Fruit fly (Drosophila melanogaster) whole organism, embryonic: ENCODE measurements around the gene CG5079.

Experiments used
- Atf3 ChIP-seq: fragments of 200-800 bp; sonication (Bioruptor generic); optimal IDR thresholded peaks from 3 replicates; lab custom pipeline; 2016; ENCODE audit warnings: missing biosample characterization, missing genetic modification characterization
- CG10209 ChIP-seq: fragments of 200-800 bp; sonication (Bioruptor generic); optimal IDR thresholded peaks from 3 replicates; lab custom pipeline; 2017; ENCODE audit warnings: missing biosample characterization, mild to moderate bottlenecking, missing genetic modification characterization, missing genetic modification reagents
- CG10366 ChIP-seq: fragments of 200-800 bp; sonication (Bioruptor generic); IDR thresholded peaks from 2 replicates; pipeline ENCODE4 v1.3.6; 2022; ENCODE audit warnings: missing biosample characterization, missing genetic modification characterization
- CG10959 ChIP-seq: fragments of 200-800 bp; sonication (Bioruptor generic); IDR thresholded peaks from 2 replicates; pipeline ENCODE4 v1.3.6; 2022; ENCODE audit warnings: missing biosample characterization, missing genetic modification characterization
- CG11085 ChIP-seq: fragments of 200-800 bp; sonication (Bioruptor generic); IDR thresholded peaks from 2 replicates; pipeline ENCODE4 v1.3.6; 2022; ENCODE audit warnings: missing biosample characterization, missing genetic modification characterization
- CG12219 ChIP-seq: fragments of 200-800 bp; sonication (Bioruptor generic); optimal IDR thresholded peaks from 3 replicates; lab custom pipeline; 2018; ENCODE audit warnings: missing biosample characterization, mild to moderate bottlenecking, missing genetic modification characterization
- CG12299 ChIP-seq: fragments of 200-800 bp; sonication (Bioruptor generic); optimal IDR thresholded peaks from 2 replicates; lab custom pipeline; 2018; ENCODE audit warnings: missing biosample characterization, mild to moderate bottlenecking, missing genetic modification characterization
- CG1233 ChIP-seq: fragments of 200-800 bp; sonication (Bioruptor generic); optimal IDR thresholded peaks from 4 replicates; lab custom pipeline; 2018; ENCODE audit warnings: missing biosample characterization, mild to moderate bottlenecking, missing genetic modification characterization
- CG15514 ChIP-seq: fragments of 200-800 bp; sonication (Bioruptor generic); optimal IDR thresholded peaks from 3 replicates; lab custom pipeline; 2017; ENCODE audit warnings: missing biosample characterization, missing genetic modification characterization, mild to moderate bottlenecking, moderate library complexity, missing genetic modification reagents
- CG1602 ChIP-seq: fragments of 200-800 bp; sonication (Bioruptor generic); optimal IDR thresholded peaks from 3 replicates; lab custom pipeline; 2016; ENCODE audit warnings: missing biosample characterization, missing genetic modification characterization
- CG1647 ChIP-seq: fragments of 200-800 bp; sonication (Bioruptor generic); optimal IDR thresholded peaks from 3 replicates; lab custom pipeline; 2016; ENCODE audit warnings: missing biosample characterization, missing genetic modification characterization
- CG17359 ChIP-seq: fragments of 200-800 bp; sonication (Bioruptor generic); optimal IDR thresholded peaks from 3 replicates; lab custom pipeline; 2018; ENCODE audit warnings: missing biosample characterization, mild to moderate bottlenecking, missing genetic modification characterization, moderate library complexity
- CG17802 ChIP-seq: fragments of 200-800 bp; sonication (Bioruptor generic); optimal IDR thresholded peaks from 2 replicates; lab custom pipeline; 2018; ENCODE audit warnings: missing biosample characterization, mild to moderate bottlenecking, missing genetic modification characterization, moderate library complexity
- CG31388 ChIP-seq: fragments of 200-800 bp; sonication (Bioruptor generic); optimal IDR thresholded peaks from 2 replicates; lab custom pipeline; 2016; ENCODE audit warnings: missing biosample characterization, missing genetic modification characterization
- CG4707 ChIP-seq: fragments of 200-800 bp; sonication (Bioruptor generic); optimal IDR thresholded peaks from 2 replicates; lab custom pipeline; 2018; ENCODE audit warnings: missing biosample characterization, mild to moderate bottlenecking, missing genetic modification characterization, moderate library complexity
- CG5245 ChIP-seq: fragments of 200-800 bp; sonication (Bioruptor generic); optimal IDR thresholded peaks from 3 replicates; lab custom pipeline; 2016; ENCODE audit warnings: missing biosample characterization, missing genetic modification characterization
- CG7357 ChIP-seq: fragments of 200-800 bp; sonication (Bioruptor generic); IDR thresholded peaks from 3 replicates; pipeline ENCODE4 v1.3.6; 2022; ENCODE audit warnings: missing biosample characterization, missing genetic modification characterization
- CG7556 ChIP-seq: fragments of 200-800 bp; sonication (Bioruptor generic); optimal IDR thresholded peaks from 2 replicates; lab custom pipeline; 2017; ENCODE audit warnings: missing biosample characterization, mild to moderate bottlenecking, missing genetic modification characterization
- CG7963 ChIP-seq: fragments of 200-800 bp; sonication (Bioruptor generic); IDR thresholded peaks from 3 replicates; pipeline ENCODE4 v1.3.6; 2022; ENCODE audit warnings: missing biosample characterization, missing genetic modification characterization; ENCODE audit not compliant: partially characterized antibody
- CG9215 ChIP-seq: fragments of 200-800 bp; sonication (Bioruptor generic); IDR thresholded peaks from 2 replicates; pipeline ENCODE4 v1.3.6; 2022; ENCODE audit warnings: missing biosample characterization, missing genetic modification characterization
- CHES-1-like ChIP-seq: fragments of 200-800 bp; sonication (Bioruptor generic); optimal IDR thresholded peaks from 2 replicates; lab custom pipeline; 2016; ENCODE audit warnings: missing biosample characterization, missing genetic modification characterization
- Dad ChIP-seq: fragments of 200-800 bp; sonication (Bioruptor generic); optimal IDR thresholded peaks from 3 replicates; lab custom pipeline; 2016; ENCODE audit warnings: missing biosample characterization, missing genetic modification characterization
- Dek ChIP-seq: fragments of 200-800 bp; sonication (Bioruptor generic); optimal IDR thresholded peaks from 3 replicates; lab custom pipeline; 2019; ENCODE audit warnings: missing biosample characterization, mild to moderate bottlenecking, missing genetic modification characterization, moderate library complexity
- Dip3 ChIP-seq: fragments of 200-800 bp; sonication (Bioruptor generic); optimal IDR thresholded peaks from 3 replicates; lab custom pipeline; 2016; ENCODE audit warnings: missing biosample characterization, missing genetic modification characterization
- Doc2 ChIP-seq: fragments of 200-800 bp; sonication (Bioruptor generic); IDR thresholded peaks from 2 replicates; pipeline ENCODE4 v1.3.6; 2022; ENCODE audit warnings: missing biosample characterization, missing genetic modification characterization
- Drgx ChIP-seq: fragments of 200-800 bp; sonication (Bioruptor generic); IDR thresholded peaks from 2 replicates; pipeline ENCODE4 v1.3.6; 2022; ENCODE audit warnings: missing biosample characterization, missing genetic modification characterization
- Fer2 ChIP-seq: fragments of 200-800 bp; sonication (Bioruptor generic); optimal IDR thresholded peaks from 2 replicates; lab custom pipeline; 2018; ENCODE audit warnings: missing biosample characterization, mild to moderate bottlenecking, missing genetic modification characterization, moderate library complexity
- HHEX ChIP-seq: fragments of 200-800 bp; sonication (Bioruptor generic); optimal IDR thresholded peaks from 3 replicates; lab custom pipeline; 2017; ENCODE audit warnings: missing biosample characterization, mild to moderate bottlenecking, missing genetic modification characterization, missing genetic modification reagents
- HLH4C ChIP-seq: fragments of 200-800 bp; sonication (Bioruptor generic); IDR thresholded peaks from 3 replicates; pipeline ENCODE4 v1.3.6; 2022; ENCODE audit warnings: missing biosample characterization, missing genetic modification characterization; ENCODE audit not compliant: partially characterized antibody
- Jarid2 ChIP-seq: fragments of 200-800 bp; sonication (Bioruptor generic); optimal IDR thresholded peaks from 3 replicates; lab custom pipeline; 2017; ENCODE audit warnings: mild to moderate bottlenecking, missing biosample characterization, missing genetic modification reagents, missing genetic modification characterization
- Rx ChIP-seq: fragments of 200-800 bp; sonication (Bioruptor generic); IDR thresholded peaks from 2 replicates; pipeline ENCODE4 v1.3.6; 2022; ENCODE audit warnings: missing biosample characterization, missing genetic modification characterization
- Stat92E ChIP-seq, 3 experiments: fragments of >200 bp in 2 of 3; fragments of 200-800 bp in 1 of 3; sonication (Bioruptor generic) in 1 of 3; optimal IDR thresholded peaks; 2 replicates each; lab custom pipeline; 2017 to 2019; ENCODE audit warnings: missing biosample characterization in 3 of 3, missing genetic modification characterization in 3 of 3, mild to moderate bottlenecking in 1 of 3, moderate library complexity in 1 of 3
- Usf ChIP-seq: fragments of 200-800 bp; sonication (Bioruptor generic); optimal IDR thresholded peaks from 2 replicates; lab custom pipeline; 2017; ENCODE audit warnings: missing genotype, missing biosample characterization, missing genetic modification characterization
- Xrp1 ChIP-seq: fragments of 200-800 bp; sonication (Bioruptor generic); IDR thresholded peaks from 2 replicates; pipeline ENCODE4 v1.3.6; 2022; ENCODE audit warnings: missing biosample characterization, missing genetic modification characterization
- YL-1 ChIP-seq: fragments of 200-800 bp; sonication (Bioruptor generic); optimal IDR thresholded peaks from 3 replicates; lab custom pipeline; 2017; ENCODE audit warnings: missing biosample characterization, mild to moderate bottlenecking, missing genetic modification characterization
- abd-A ChIP-seq: fragments of 200-800 bp; sonication (Bioruptor generic); optimal IDR thresholded peaks from 3 replicates; lab custom pipeline; 2019; ENCODE audit warnings: missing biosample characterization, mild to moderate bottlenecking, missing genetic modification characterization, moderate library complexity
- bowl ChIP-seq: fragments of 200-800 bp; sonication (Bioruptor generic); IDR thresholded peaks from 2 replicates; pipeline ENCODE4 v1.3.6; 2022; ENCODE audit warnings: missing biosample characterization, missing genetic modification characterization
- bsh ChIP-seq, 2 experiments: fragments of 200-800 bp; sonication (Bioruptor generic); optimal IDR thresholded peaks; 2 replicates each; lab custom pipeline; 2017 to 2018; ENCODE audit warnings: mild to moderate bottlenecking in 2 of 2, missing biosample characterization in 2 of 2, missing genetic modification characterization in 2 of 2, moderate library complexity in 1 of 2
- crc ChIP-seq: fragments of 200-800 bp; sonication (Bioruptor generic); optimal IDR thresholded peaks from 2 replicates; lab custom pipeline; 2016; ENCODE audit warnings: missing biosample characterization, missing genetic modification characterization
- dm ChIP-seq: fragments of 200-800 bp; sonication (Bioruptor generic); optimal IDR thresholded peaks from 3 replicates; lab custom pipeline; 2016; ENCODE audit warnings: missing biosample characterization, missing genetic modification characterization
- gcm ChIP-seq: fragments of 200-800 bp; sonication (Bioruptor generic); optimal IDR thresholded peaks from 2 replicates; lab custom pipeline; 2019; ENCODE audit warnings: missing biosample characterization, mild to moderate bottlenecking, missing genetic modification characterization, moderate library complexity
- gfzf ChIP-seq: fragments of 200-800 bp; sonication (Bioruptor generic); optimal IDR thresholded peaks from 2 replicates; lab custom pipeline; 2016; ENCODE audit warnings: missing biosample characterization, mild to moderate bottlenecking, missing genetic modification characterization, moderate library complexity
- grau ChIP-seq: fragments of 200-800 bp; optimal IDR thresholded peaks from 3 replicates; lab custom pipeline; 2019; ENCODE audit warnings: missing biosample characterization, mild to moderate bottlenecking, missing genetic modification characterization, moderate library complexity
- gsb-n ChIP-seq: fragments of 200-800 bp; sonication (Bioruptor generic); optimal IDR thresholded peaks from 3 replicates; lab custom pipeline; 2018; ENCODE audit warnings: missing biosample characterization, mild to moderate bottlenecking, missing genetic modification characterization
- rib ChIP-seq: fragments of 200-800 bp; sonication (Bioruptor generic); IDR thresholded peaks from 2 replicates; pipeline ENCODE4 v1.3.6; 2022; ENCODE audit warnings: missing biosample characterization, missing genetic modification characterization
- row ChIP-seq: fragments of 200-800 bp; sonication (Bioruptor generic); IDR thresholded peaks from 3 replicates; pipeline ENCODE4 v1.3.6; 2022; ENCODE audit warnings: missing biosample characterization, missing genetic modification characterization
- run ChIP-seq: fragments of 200-800 bp; sonication (Bioruptor generic); optimal IDR thresholded peaks from 3 replicates; lab custom pipeline; 2018; ENCODE audit warnings: missing biosample characterization, mild to moderate bottlenecking, missing genetic modification characterization
- tgo ChIP-seq: fragments of 200-800 bp; sonication (Bioruptor generic); IDR thresholded peaks from 3 replicates; pipeline ENCODE4 v1.3.6; 2022; ENCODE audit warnings: missing biosample characterization, missing genetic modification characterization
- tna ChIP-seq: fragments of 200-800 bp; sonication (Bioruptor generic); IDR thresholded peaks from 2 replicates; pipeline ENCODE4 v1.3.6; 2022; ENCODE audit warnings: missing biosample characterization, missing genetic modification characterization; ENCODE audit not compliant: partially characterized antibody
- z ChIP-seq: fragments of 200-800 bp; sonication (Bioruptor generic); IDR thresholded peaks from 3 replicates; pipeline ENCODE4 v1.3.6; 2022; ENCODE audit warnings: missing biosample characterization, missing genetic modification characterization

The CG5079 gene

dm6 chr3R:25631079-25631478 lies 17.6 kb downstream of the CG5079 start (continued):
- TF ChIP-seq CG4707 (peak; percentile 17), gsb-n (peak; percentile 41), HLH4C (GFP tag; lab: Robert Waterston, UW) (no peak), CG7556 (GFP tag; lab: Kevin White, UChicago) (peak; percentile 74), z (no peak), bsh (GFP tag; optimal IDR thresholded peaks at IDR 0.05; lab: Kevin White, UChicago) (peak in 1 of 2 experiments; percentile 84), Dad (peak; percentile 36), CG9215 (GFP tag; lab: Robert Waterston, UW) (peak; percentile 42; the same call in 1 of the 2 replicates), run (tag; lab: Kevin White, UChicago) (peak; percentile 48), CG12299 (tag; lab: Kevin White, UChicago) (no peak), Atf3 (GFP tag; lab: Kevin White, UChicago) (peak; percentile 11), Xrp1 (GFP tag; lab: Robert Waterston, UW) (peak; percentile 83), CHES-1-like (GFP tag; lab: Kevin White, UChicago) (peak; percentile 49), Rx (GFP tag; lab: Robert Waterston, UW) (peak; percentile 56), tna (GFP tag; lab: Robert Waterston, UW) (no peak), HHEX (GFP tag; lab: Kevin White, UChicago) (peak; percentile 63), YL-1 (GFP tag; lab: Kevin White, UChicago) (no peak), CG1602 (GFP tag; lab: Kevin White, UChicago) (peak; percentile 58), CG31388 (no peak), abd-A (no peak), gcm (GFP tag; lab: Kevin White, UChicago) (peak; percentile 44), CG10366 (peak; percentile 77), CG1233 (GFP tag; lab: Kevin White, UChicago) (peak; percentile 47), Doc2 (GFP tag; lab: Robert Waterston, UW) (no peak), crc (GFP tag; lab: Kevin White, UChicago) (peak; percentile 56), CG5245 (GFP tag; lab: Kevin White, UChicago) (peak; percentile 48), CG17802 (tag; lab: Kevin White, UChicago) (peak; percentile 39), Jarid2 (GFP tag; lab: Kevin White, UChicago) (no peak), Stat92E (GFP tag; optimal IDR thresholded peaks at IDR 0.05; lab: Kevin White, UChicago) (no peak), Drgx (GFP tag; lab: Robert Waterston, UW) (no peak), Dek (tag; lab: Kevin White, UChicago) (peak; percentile 57), CG1647 (peak; percentile 40), Usf (GFP tag; lab: Kevin White, UChicago) (no peak), rib (GFP tag; lab: Robert Waterston, UW) (0 out of 2 replicates have a peak, but pooled peaks have one; percentile 22), CG10959 (no peak), CG12219 (peak; percentile 55), bowl (GFP tag; lab: Robert Waterston, UW) (no peak), CG7357 (peak; percentile 24; the same call in 1 of the 3 replicates), tgo (GFP tag; lab: Robert Waterston, UW) (peak; percentile 62), Fer2 (peak; percentile 37), CG17359 (peak; percentile 77), CG7963 (GFP tag; lab: Robert Waterston, UW) (no peak), gfzf (no peak), grau (peak; percentile 74), CG15514 (GFP tag; lab: Kevin White, UChicago) (peak; percentile 31), dm (GFP tag; lab: Kevin White, UChicago) (peak; percentile 9), CG10209 (GFP tag; lab: Kevin White, UChicago) (peak; percentile 61), CG11085 (GFP tag; lab: Robert Waterston, UW) (peak; percentile 44; the same call in 1 of the 2 replicates), Dip3 (GFP tag; lab: Kevin White, UChicago) (peak; percentile 32), row (peak; percentile 82)
